Fruit fly (Drosophila melanogaster) whole organism, larva: ENCODE measurements around the gene Gdh.

ENCODE experiments used
- noc ChIP-seq: fragments of 200-800 bp; sonication (Bioruptor generic); optimal IDR thresholded peaks from 3 replicates; lab custom pipeline; 2019; ENCODE audit warnings: missing biosample characterization, mild to moderate bottlenecking, missing genetic modification characterization, moderate library complexity

Gene Gdh

dm6 chr3R:23922502-23923350 is 20.2 kb downstream of the Gdh start, which contains the start of the genes sba and CG31141:
TSS of gene sba (minus strand) at chr3R:23922973.
TSS of gene CG31141 (plus strand) at chr3R:23923300.
- no peak for TF ChIP-seq noc

DNA sequence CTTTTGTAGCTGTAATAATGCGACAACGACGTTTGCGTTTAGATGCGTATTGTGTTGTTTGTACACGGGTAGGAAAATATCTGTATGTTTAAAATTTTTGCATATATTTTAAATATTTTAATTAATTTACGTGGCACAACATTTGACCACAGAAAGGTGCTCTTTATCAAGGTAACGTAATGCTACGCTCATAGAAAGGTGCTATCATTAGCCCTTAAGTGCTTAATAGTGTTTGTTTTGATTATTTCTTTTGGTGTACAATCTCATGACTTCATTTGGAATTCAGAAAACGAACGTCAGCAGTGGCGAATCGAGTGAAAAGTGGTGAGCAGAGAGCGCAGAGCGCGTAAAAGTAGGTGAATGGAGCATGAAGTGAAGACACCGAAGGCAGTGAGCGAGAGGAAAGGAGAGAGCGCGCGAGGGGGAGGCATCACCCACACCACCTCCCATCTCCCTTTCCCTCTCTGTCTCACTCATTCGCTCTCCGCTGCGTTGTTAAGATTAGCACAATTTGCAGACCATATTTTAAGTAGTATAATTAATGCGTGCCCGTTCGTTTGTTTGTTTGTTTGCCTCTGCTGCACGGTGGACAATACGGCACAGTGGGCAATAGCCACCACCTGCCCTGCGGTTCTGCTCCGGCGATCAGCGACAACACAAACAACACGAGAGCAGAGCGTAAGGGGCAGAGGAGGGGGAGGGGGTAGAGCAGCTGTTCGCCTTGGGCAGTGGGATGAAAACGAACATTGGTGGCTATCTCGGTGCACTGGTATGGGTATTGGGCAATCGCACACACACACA is 21.0 kb downstream of the Gdh start:
- TF ChIP-seq noc, result peak; percentile 81

- TF ChIP-seq noc, result no peak
These were observed 21.9 kb downstream of the Gdh start for dm6 chr3R:23920874-23921539.

- no peak for TF ChIP-seq noc
These were observed 22.5 kb downstream of the Gdh start for dm6 chr3R:23920387-23920786.

DNA sequence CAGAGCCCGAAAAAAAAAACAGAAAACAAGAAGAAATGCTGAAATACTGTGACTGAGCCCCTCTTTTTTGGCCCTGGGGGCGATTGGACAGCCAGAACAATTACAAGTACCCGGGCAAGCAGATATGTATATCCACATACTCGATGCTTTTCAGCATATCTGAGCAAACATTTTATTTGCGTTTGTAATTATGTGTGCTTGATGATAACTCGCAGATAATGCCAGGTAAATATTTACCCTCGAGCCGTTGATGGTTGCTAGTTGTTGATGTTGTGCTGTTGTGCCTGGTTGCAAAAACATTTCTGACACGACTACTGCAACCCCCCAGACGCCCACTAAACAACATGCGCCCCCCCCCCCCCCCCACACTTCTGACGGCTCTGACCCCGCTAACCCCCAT is 23.5 kb downstream of the Gdh start:
- TF ChIP-seq noc, result no peak

- TF ChIP-seq noc, result no peak
These were observed 26.9 kb downstream of the Gdh start for dm6 chr3R:23915967-23916366.

DNA sequence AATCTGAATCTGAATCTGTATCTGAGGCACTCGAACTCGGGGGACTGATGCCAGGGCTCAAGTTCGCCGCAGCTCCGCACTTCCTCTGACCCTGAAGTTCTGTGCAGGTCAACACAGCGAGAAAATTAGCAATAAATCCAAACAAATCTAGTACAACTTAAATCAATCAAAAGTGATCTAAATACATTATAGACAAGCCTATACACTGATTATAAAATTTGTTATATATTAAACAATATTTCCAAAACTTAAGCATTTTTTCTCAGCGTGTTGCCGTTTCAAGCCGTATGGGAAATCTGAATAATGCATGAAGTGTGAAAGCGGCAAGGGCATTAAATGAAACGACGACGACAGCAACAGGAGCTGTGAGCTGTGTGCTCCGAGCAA is 27.9 kb downstream of the Gdh start:
- peak; percentile 18 for TF ChIP-seq noc

- TF ChIP-seq noc, result no peak
These were observed 28.4 kb downstream of the Gdh start for dm6 chr3R:23914415-23915041.

DNA sequence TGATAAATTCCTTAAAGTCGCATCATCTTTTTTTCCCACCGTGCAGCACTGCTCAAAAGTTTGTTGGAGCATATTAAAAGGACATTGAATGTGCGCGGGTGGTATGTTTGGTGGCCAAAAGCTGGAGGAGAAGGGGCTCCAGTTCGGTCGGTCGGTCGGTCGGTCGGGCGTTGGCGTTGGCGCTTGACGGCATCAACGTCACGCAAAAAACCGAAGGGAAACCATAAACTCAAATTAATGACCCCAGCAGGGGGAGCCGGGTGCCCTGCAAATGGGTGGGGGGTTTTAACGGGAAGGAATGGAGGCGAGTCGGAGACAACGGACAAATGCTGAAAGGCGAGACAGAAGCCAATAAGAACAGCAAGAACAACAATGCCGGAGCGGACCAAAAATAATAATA is 30.6 kb downstream of the Gdh start:
- TF ChIP-seq noc, result no peak

DNA sequence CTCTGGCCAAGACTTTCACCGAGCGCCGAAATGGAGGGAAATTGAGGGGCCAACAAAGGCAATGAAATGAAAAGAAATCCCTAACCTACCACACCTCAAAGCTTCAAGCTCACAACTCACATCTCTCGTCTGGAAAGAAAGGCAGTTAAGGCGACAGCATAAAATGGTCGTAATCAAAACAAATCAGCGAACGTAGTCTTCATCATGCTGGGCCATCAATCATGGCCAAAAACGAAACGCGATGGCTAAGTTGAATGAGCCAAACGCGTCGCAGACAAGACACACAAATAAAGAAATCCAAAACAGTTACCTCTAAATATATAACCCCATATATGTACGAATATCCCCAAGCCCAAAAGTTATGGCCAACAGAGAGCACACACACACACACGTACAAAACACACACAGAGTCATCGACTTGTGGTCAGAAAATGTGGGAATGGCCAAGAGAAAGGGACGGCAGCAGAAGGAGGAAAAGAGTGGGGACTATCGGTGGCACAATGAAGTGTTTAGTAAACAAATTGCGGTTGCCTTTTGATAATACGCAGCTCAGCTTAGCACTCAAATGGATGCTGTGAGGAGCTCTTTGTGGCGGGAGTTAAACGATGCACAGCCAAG is 31.7 kb downstream of the Gdh start:
- no peak for TF ChIP-seq noc

- TF ChIP-seq noc, result no peak
These were observed 32.5 kb downstream of the Gdh start for dm6 chr3R:23910260-23910887.

DNA sequence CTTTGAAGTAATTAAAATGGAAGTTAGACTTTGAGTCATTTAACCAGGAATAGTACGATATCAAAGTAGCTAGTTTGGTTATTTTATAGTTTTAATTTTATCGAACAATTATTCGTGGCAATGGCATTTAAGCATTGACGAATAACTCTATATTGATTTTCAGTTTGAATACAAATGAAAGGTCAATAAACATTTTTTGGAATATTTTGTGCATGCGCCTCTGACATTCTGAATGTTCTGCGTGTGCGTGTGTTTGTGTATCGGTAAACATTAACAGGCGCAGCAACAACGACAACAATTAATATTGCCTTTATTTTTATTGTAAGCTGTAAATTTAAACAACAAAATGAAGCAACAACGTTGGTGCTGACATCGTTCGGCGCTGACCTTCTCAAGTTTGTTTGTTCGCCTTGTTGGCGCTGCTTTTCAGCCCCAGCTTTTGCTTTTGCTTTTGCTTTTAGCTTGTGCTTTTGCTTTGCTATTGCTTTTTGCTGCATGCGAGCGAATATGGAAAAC is 33.5 kb downstream of the Gdh start:
- no peak for TF ChIP-seq noc

- TF ChIP-seq noc, result no peak
These were observed 39.5 kb downstream of the Gdh start for dm6 chr3R:23903425-23903824.

DNA sequence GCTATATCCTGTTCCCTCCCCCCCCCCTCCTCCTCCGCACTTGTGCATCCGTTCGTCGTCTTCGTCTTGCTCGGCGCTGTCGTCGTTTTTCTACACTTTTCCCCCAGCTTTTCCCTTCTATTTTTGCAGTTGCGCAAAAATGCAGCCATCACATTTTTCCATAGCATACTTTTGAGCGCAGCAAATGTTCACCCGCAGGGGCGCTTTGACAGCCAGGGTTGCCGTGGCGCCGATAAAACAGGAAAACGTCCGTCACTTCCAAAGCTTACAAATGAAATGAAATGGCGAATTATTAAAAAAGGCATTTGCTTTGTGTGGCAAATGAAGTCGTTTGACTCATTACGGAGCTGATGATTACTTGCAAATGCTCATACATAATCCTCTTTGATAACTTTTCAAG is 40.3 kb downstream of the Gdh start:
- no peak for TF ChIP-seq noc

DNA sequence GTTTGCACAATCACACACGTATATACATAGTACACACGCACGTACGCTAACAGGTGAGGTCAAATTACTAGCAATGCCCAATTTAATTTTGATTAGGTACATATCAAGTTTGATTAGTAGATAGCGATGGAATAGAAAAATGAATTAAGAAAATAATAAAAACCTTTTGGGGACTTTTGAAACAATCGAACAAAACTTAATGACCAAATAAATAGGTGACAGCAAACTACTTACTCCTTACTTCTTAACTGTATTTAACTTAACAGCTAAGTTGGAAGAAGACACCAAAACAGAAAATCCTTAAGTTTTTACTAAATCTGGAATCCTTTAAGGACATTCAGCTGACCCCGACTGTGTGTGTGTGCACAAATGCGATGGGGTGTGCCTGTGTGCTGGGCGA is 40.9 kb downstream of the Gdh start:
- TF ChIP-seq noc, result no peak

DNA sequence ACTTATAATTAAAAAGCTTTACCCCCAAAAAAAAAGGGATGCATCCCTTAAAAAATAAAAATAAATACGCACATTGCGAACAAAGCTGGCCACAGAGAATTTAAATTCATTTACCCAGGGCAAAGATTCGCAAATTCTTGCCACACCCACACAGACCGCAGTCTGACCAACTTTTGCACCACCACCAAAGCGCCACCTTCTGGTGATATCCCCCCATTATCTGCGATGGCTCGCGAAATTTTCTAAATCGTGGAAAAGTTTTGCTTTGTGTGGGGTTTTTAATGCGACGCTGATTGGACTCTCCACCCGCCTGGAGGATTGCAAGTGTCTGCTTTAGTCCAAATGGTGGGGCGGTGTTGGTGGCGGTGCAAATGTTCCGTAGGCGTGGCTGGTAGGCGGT is 42.8 kb downstream of the Gdh start:
- TF ChIP-seq noc, result no peak
